Fruit fly (Drosophila melanogaster) whole organism, embryonic: Measurements from ENCODE around the gene PAPLA1.
A peak's percentile ranks its signal among the peaks of the same experiment; 100 is the strongest.

ENCODE experiments used
- Asciz ChIP-seq: fragments of 200-800 bp; sonication (Bioruptor generic); optimal IDR thresholded peaks from 2 replicates; lab custom pipeline; 2017; ENCODE audit warnings: missing biosample characterization, mild to moderate bottlenecking, missing genetic modification characterization, missing genetic modification reagents
- Atf-2 ChIP-seq: fragments of 200-800 bp; sonication (Bioruptor generic); optimal IDR thresholded peaks from 2 replicates; lab custom pipeline; 2016; ENCODE audit warnings: missing biosample characterization, missing genetic modification characterization
- B-H2 ChIP-seq: fragments of 200-800 bp; sonication (Bioruptor generic); optimal IDR thresholded peaks from 2 replicates; lab custom pipeline; 2018; ENCODE audit warnings: missing biosample characterization, mild to moderate bottlenecking, missing genetic modification characterization
- CG10274 ChIP-seq: fragments of 200-800 bp; sonication (Bioruptor generic); optimal IDR thresholded peaks from 3 replicates; lab custom pipeline; 2017; ENCODE audit warnings: missing biosample characterization, mild to moderate bottlenecking, missing genetic modification characterization
- CG10366 ChIP-seq: fragments of 200-800 bp; sonication (Bioruptor generic); IDR thresholded peaks from 2 replicates; pipeline ENCODE4 v1.3.6; 2022; ENCODE audit warnings: missing biosample characterization, missing genetic modification characterization
- CG11456 ChIP-seq: fragments of 200-800 bp; sonication (Bioruptor generic); IDR thresholded peaks from 3 replicates; pipeline ENCODE4 v1.3.6; 2022; ENCODE audit warnings: missing biosample characterization, missing genetic modification characterization
- CG12155 ChIP-seq: fragments of 200-800 bp; sonication (Bioruptor generic); optimal IDR thresholded peaks from 3 replicates; lab custom pipeline; 2016; ENCODE audit warnings: missing biosample characterization, missing genetic modification characterization
- CG13894 ChIP-seq: fragments of 200-800 bp; sonication (Bioruptor generic); optimal IDR thresholded peaks from 3 replicates; lab custom pipeline; 2018; ENCODE audit warnings: missing biosample characterization, mild to moderate bottlenecking, missing genetic modification characterization, moderate library complexity
- CG14441 ChIP-seq: fragments of 200-800 bp; sonication (Bioruptor generic); IDR thresholded peaks from 2 replicates; pipeline ENCODE4 v1.3.6; 2022; ENCODE audit warnings: missing biosample characterization, missing genetic modification characterization
- CG15601 ChIP-seq: fragments of 200-800 bp; sonication (Bioruptor generic); optimal IDR thresholded peaks from 3 replicates; lab custom pipeline; 2019; ENCODE audit warnings: missing biosample characterization, mild to moderate bottlenecking, missing genetic modification characterization, moderate library complexity
- CG16813 ChIP-seq: fragments of 200-800 bp; sonication (Bioruptor generic); IDR thresholded peaks from 3 replicates; pipeline ENCODE4 v1.3.6; 2022; ENCODE audit warnings: missing biosample characterization, missing genetic modification characterization; ENCODE audit not compliant: partially characterized antibody
- CG17328 ChIP-seq: fragments of 200-800 bp; sonication (Bioruptor generic); IDR thresholded peaks from 2 replicates; pipeline ENCODE4 v1.3.6; 2022; ENCODE audit warnings: missing biosample characterization, missing genetic modification characterization
- CG30431 ChIP-seq: fragments of 200-800 bp; sonication (Bioruptor generic); optimal IDR thresholded peaks from 2 replicates; lab custom pipeline; 2017; ENCODE audit warnings: missing biosample characterization, missing genetic modification characterization
- CG3065 ChIP-seq: fragments of 200-800 bp; sonication (Bioruptor generic); optimal IDR thresholded peaks from 2 replicates; lab custom pipeline; 2016; ENCODE audit warnings: missing biosample characterization, missing genetic modification characterization
- CG31388 ChIP-seq: fragments of 200-800 bp; sonication (Bioruptor generic); optimal IDR thresholded peaks from 2 replicates; lab custom pipeline; 2016; ENCODE audit warnings: missing biosample characterization, missing genetic modification characterization
- CG32772 ChIP-seq: fragments of 200-800 bp; sonication (Bioruptor generic); IDR thresholded peaks from 2 replicates; pipeline ENCODE4 v1.3.6; 2022; ENCODE audit warnings: missing biosample characterization, missing genetic modification characterization
- CG43689 ChIP-seq: fragments of 200-800 bp; sonication (Bioruptor generic); IDR thresholded peaks from 2 replicates; pipeline ENCODE4 v1.3.6; 2022; ENCODE audit warnings: missing biosample characterization, missing genetic modification characterization
- CG6272 ChIP-seq: fragments of 200-800 bp; sonication (Bioruptor generic); IDR thresholded peaks from 2 replicates; pipeline ENCODE4 v1.3.6; 2022; ENCODE audit warnings: missing biosample characterization, missing genetic modification characterization
- CG6765 ChIP-seq: fragments of 200-800 bp; sonication (Bioruptor generic); optimal IDR thresholded peaks from 3 replicates; lab custom pipeline; 2017; ENCODE audit warnings: missing biosample characterization, mild to moderate bottlenecking, missing genetic modification characterization
- CG7987 ChIP-seq: fragments of 200-800 bp; sonication (Bioruptor generic); optimal IDR thresholded peaks from 2 replicates; lab custom pipeline; 2018; ENCODE audit warnings: missing biosample characterization, mild to moderate bottlenecking, missing genetic modification characterization, moderate library complexity
- HLH4C ChIP-seq: fragments of 200-800 bp; sonication (Bioruptor generic); IDR thresholded peaks from 3 replicates; pipeline ENCODE4 v1.3.6; 2022; ENCODE audit warnings: missing biosample characterization, missing genetic modification characterization; ENCODE audit not compliant: partially characterized antibody
- Hmr ChIP-seq: fragments of 200-800 bp; sonication (Bioruptor generic); optimal IDR thresholded peaks from 3 replicates; lab custom pipeline; 2017; ENCODE audit warnings: mild to moderate bottlenecking, missing biosample characterization, missing genetic modification reagents, missing genetic modification characterization
- Neu2 ChIP-seq: fragments of 200-800 bp; sonication (Bioruptor generic); optimal IDR thresholded peaks from 3 replicates; lab custom pipeline; 2016; ENCODE audit warnings: missing biosample characterization, missing genetic modification characterization, borderline replicate concordance
- Nf-YC ChIP-seq: fragments of 200-800 bp; optimal IDR thresholded peaks from 3 replicates; lab custom pipeline; 2019; ENCODE audit warnings: missing biosample characterization, mild to moderate bottlenecking, missing genetic modification characterization, moderate library complexity
- Sox102F ChIP-seq: fragments of 200-800 bp; sonication (Bioruptor generic); optimal IDR thresholded peaks from 2 replicates; lab custom pipeline; 2018; ENCODE audit warnings: missing biosample characterization, mild to moderate bottlenecking, missing genetic modification characterization, moderate library complexity
- Spps ChIP-seq: fragments of 200-800 bp; sonication (Bioruptor generic); optimal IDR thresholded peaks from 2 replicates; lab custom pipeline; 2018; ENCODE audit warnings: missing biosample characterization, mild to moderate bottlenecking, missing genetic modification characterization
- Tbp ChIP-seq: fragments of >200 bp; optimal IDR thresholded peaks from 2 replicates; lab custom pipeline; 2018; ENCODE audit warnings: missing biosample characterization, missing genetic modification characterization
- Xbp1 ChIP-seq: fragments of 200-800 bp; sonication (Bioruptor generic); optimal IDR thresholded peaks from 3 replicates; lab custom pipeline; 2016; ENCODE audit warnings: missing biosample characterization, mild to moderate bottlenecking, missing genetic modification characterization
- dimm ChIP-seq: fragments of 200-800 bp; sonication (Bioruptor generic); IDR thresholded peaks from 2 replicates; pipeline ENCODE4 v1.3.6; 2022; ENCODE audit warnings: missing biosample characterization, missing genetic modification characterization
- disco-r ChIP-seq: fragments of 200-800 bp; sonication (Bioruptor generic); optimal IDR thresholded peaks from 2 replicates; lab custom pipeline; 2016; ENCODE audit warnings: missing biosample characterization, missing genetic modification characterization
- dm ChIP-seq: fragments of 200-800 bp; sonication (Bioruptor generic); optimal IDR thresholded peaks from 3 replicates; lab custom pipeline; 2016; ENCODE audit warnings: missing biosample characterization, missing genetic modification characterization
- eve ChIP-seq, 2 experiments: fragments of >200 bp; optimal IDR thresholded peaks; 2 replicates each; lab custom pipeline; 2017; ENCODE audit warnings: missing biosample characterization in 2 of 2, missing genetic modification characterization in 2 of 2
- fd96Cb ChIP-seq: fragments of 200-800 bp; sonication (Bioruptor generic); optimal IDR thresholded peaks from 2 replicates; lab custom pipeline; 2018; ENCODE audit warnings: missing biosample characterization, mild to moderate bottlenecking, missing genetic modification characterization, moderate library complexity
- fru ChIP-seq: fragments of >200 bp; optimal IDR thresholded peaks from 2 replicates; lab custom pipeline; 2017
- gcm ChIP-seq: fragments of 200-800 bp; sonication (Bioruptor generic); optimal IDR thresholded peaks from 2 replicates; lab custom pipeline; 2019; ENCODE audit warnings: missing biosample characterization, mild to moderate bottlenecking, missing genetic modification characterization, moderate library complexity
- gro ChIP-seq: fragments of 200-800 bp; sonication (Bioruptor generic); optimal IDR thresholded peaks from 2 replicates; lab custom pipeline; 2016; ENCODE audit warnings: missing biosample characterization, missing genetic modification characterization
- hbn ChIP-seq: fragments of 200-800 bp; sonication (Bioruptor generic); IDR thresholded peaks from 2 replicates; pipeline ENCODE4 v1.3.6; 2022; ENCODE audit warnings: missing biosample characterization, missing genetic modification characterization; ENCODE audit not compliant: partially characterized antibody
- her ChIP-seq: fragments of 200-800 bp; sonication (Bioruptor generic); optimal IDR thresholded peaks from 2 replicates; lab custom pipeline; 2016; ENCODE audit warnings: missing biosample characterization, missing genetic modification characterization
- jigr1 ChIP-seq: fragments of 200-800 bp; sonication (Bioruptor generic); IDR thresholded peaks from 3 replicates; pipeline ENCODE4 v1.3.6; 2022; ENCODE audit warnings: missing biosample characterization, missing genetic modification characterization
- jumu ChIP-seq: fragments of 200-800 bp; sonication (Bioruptor generic); optimal IDR thresholded peaks from 3 replicates; lab custom pipeline; 2016; ENCODE audit warnings: missing biosample characterization, missing genetic modification characterization
- lov ChIP-seq, 2 experiments: fragments of 200-800 bp in 1 of 2; fragments of >200 bp in 1 of 2; sonication (Bioruptor generic) in 1 of 2; IDR thresholded peaks in 1 of 2; optimal IDR thresholded peaks in 1 of 2; 2 replicates in 1 of 2; 3 replicates in 1 of 2; pipeline versions ENCODE4 v1.3.6 to Lab custom; 2017 to 2022; ENCODE audit warnings: missing biosample characterization in 1 of 2, missing genetic modification characterization in 1 of 2
- nerfin-2 ChIP-seq: fragments of 200-800 bp; sonication (Bioruptor generic); IDR thresholded peaks from 2 replicates; pipeline ENCODE4 v1.3.6; 2022; ENCODE audit warnings: missing biosample characterization, missing genetic modification characterization; ENCODE audit not compliant: partially characterized antibody
- nmo ChIP-seq: fragments of 200-800 bp; sonication (Bioruptor generic); optimal IDR thresholded peaks from 2 replicates; lab custom pipeline; 2018; ENCODE audit warnings: missing biosample characterization, mild to moderate bottlenecking, missing genetic modification characterization, moderate library complexity
- otp ChIP-seq: fragments of 200-800 bp; sonication (Bioruptor generic); IDR thresholded peaks from 3 replicates; pipeline ENCODE4, ENCODE4 v1.3.6; 2022; ENCODE audit warnings: missing biosample characterization, missing genetic modification characterization
- pita ChIP-seq: fragments of 200-800 bp; sonication (Bioruptor generic); optimal IDR thresholded peaks from 2 replicates; lab custom pipeline; 2017; ENCODE audit warnings: missing biosample characterization, mild to moderate bottlenecking, missing genetic modification characterization
- pnt ChIP-seq: fragments of 200-800 bp; sonication (Bioruptor generic); optimal IDR thresholded peaks from 3 replicates; lab custom pipeline; 2016; ENCODE audit warnings: missing biosample characterization, missing genetic modification characterization
- sisA ChIP-seq: fragments of 200-800 bp; sonication (Bioruptor generic); IDR thresholded peaks from 2 replicates; pipeline ENCODE4 v1.3.6; 2022; ENCODE audit warnings: missing biosample characterization, missing genetic modification characterization
- sob ChIP-seq: fragments of 200-800 bp; sonication (Bioruptor generic); IDR thresholded peaks from 2 replicates; pipeline ENCODE4 v1.3.6; 2022; ENCODE audit warnings: missing biosample characterization, missing genetic modification characterization
- stwl ChIP-seq: fragments of 200-800 bp; sonication (Bioruptor generic); optimal IDR thresholded peaks from 3 replicates; lab custom pipeline; 2018; ENCODE audit warnings: missing biosample characterization, mild to moderate bottlenecking, missing genetic modification characterization, moderate library complexity
- tll ChIP-seq, 2 experiments: fragments of 200-800 bp in 1 of 2; fragments of >200 bp in 1 of 2; sonication (Bioruptor generic) in 1 of 2; optimal IDR thresholded peaks; 2 replicates each; lab custom pipeline; 2017 to 2019; ENCODE audit warnings: missing biosample characterization in 2 of 2, missing genetic modification characterization in 2 of 2, mild to moderate bottlenecking in 1 of 2, moderate library complexity in 1 of 2

PAPLA1 gene

dm6 chr2L:8086736-8087467, 72.5 kb downstream of the PAPLA1 start (continued):
- no peak for TF ChIP-seq lov (optimal IDR thresholded peaks at IDR 0.05; lab: Kevin White, UChicago)
- no peak for TF ChIP-seq lov (GFP tag; IDR thresholded peaks at IDR 0.05; lab: Robert Waterston, UW)
- TF ChIP-seq Atf-2 (GFP tag; lab: Kevin White, UChicago) = no peak
- no peak for TF ChIP-seq jigr1
- no peak for TF ChIP-seq CG6272
- TF ChIP-seq gro = no peak
- TF ChIP-seq tll (GFP tag; optimal IDR thresholded peaks at IDR 0.05; lab: Kevin White, UChicago) = no peak
- no peak for TF ChIP-seq CG10274 (GFP tag; lab: Kevin White, UChicago)
- TF ChIP-seq dm (GFP tag; lab: Kevin White, UChicago) = no peak
- TF ChIP-seq sisA (GFP tag; lab: Robert Waterston, UW) = no peak
- TF ChIP-seq Neu2 (GFP tag; lab: Kevin White, UChicago) = no peak
- TF ChIP-seq CG30431 (GFP tag; lab: Kevin White, UChicago) = no peak
- no peak for TF ChIP-seq CG7987 (GFP tag; lab: Kevin White, UChicago)
- TF ChIP-seq hbn (GFP tag; lab: Robert Waterston, UW) = no peak
- no peak for TF ChIP-seq sob (GFP tag; lab: Robert Waterston, UW)
- TF ChIP-seq pita (GFP tag; lab: Kevin White, UChicago) = no peak
- TF ChIP-seq fru (lab: Kevin White, UChicago) = no peak
- TF ChIP-seq Asciz (GFP tag; lab: Kevin White, UChicago) = no peak
- TF ChIP-seq disco-r = no peak
- peak; percentile 47 for TF ChIP-seq Hmr
- TF ChIP-seq nerfin-2 (GFP tag; lab: Robert Waterston, UW) = no peak
- no peak for TF ChIP-seq fd96Cb (tag; lab: Kevin White, UChicago)
- no peak for TF ChIP-seq Sox102F (GFP tag; lab: Kevin White, UChicago)
- TF ChIP-seq CG12155 (GFP tag; lab: Kevin White, UChicago) = peak; percentile 19
- no peak for TF ChIP-seq nmo (GFP tag; lab: Kevin White, UChicago)
- no peak for TF ChIP-seq otp (GFP tag; lab: Robert Waterston, UW)
- no peak for TF ChIP-seq B-H2
- no peak for TF ChIP-seq CG10366 (GFP tag; lab: Robert Waterston, UW)
- no peak for TF ChIP-seq CG15601
- no peak for TF ChIP-seq Nf-YC (tag; lab: Kevin White, UChicago)
- TF ChIP-seq CG3065 = no peak
- TF ChIP-seq CG32772 = no peak
- peak; percentile 61 for TF ChIP-seq CG13894 (tag; lab: Kevin White, UChicago)
- no peak for TF ChIP-seq CG11456 (GFP tag; lab: Robert Waterston, UW)
- no peak for TF ChIP-seq gcm
- TF ChIP-seq stwl (tag; lab: Kevin White, UChicago) = no peak
- TF ChIP-seq Xbp1 (GFP tag; lab: Kevin White, UChicago) = no peak
- TF ChIP-seq CG6765 = no peak
- TF ChIP-seq CG17328 (GFP tag; lab: Robert Waterston, UW) = no peak
- TF ChIP-seq CG43689 (GFP tag; lab: Robert Waterston, UW) = no peak
- no peak for TF ChIP-seq HLH4C (GFP tag; lab: Robert Waterston, UW)
- no peak for TF ChIP-seq jumu
- no peak for TF ChIP-seq CG14441 (GFP tag; lab: Robert Waterston, UW)
- TF ChIP-seq Spps (tag; lab: Kevin White, UChicago) = no peak
- no peak for TF ChIP-seq CG16813 (GFP tag; lab: Robert Waterston, UW)
- TF ChIP-seq CG31388 (GFP tag; lab: Kevin White, UChicago) = no peak
- TF ChIP-seq dimm (GFP tag; lab: Robert Waterston, UW) = no peak
- TF ChIP-seq eve (GFP tag; optimal IDR thresholded peaks at IDR 0.05; lab: Kevin White, UChicago) = no peak
- no peak for TF ChIP-seq her (GFP tag; lab: Kevin White, UChicago)
- no peak for TF ChIP-seq pnt
- TF ChIP-seq Tbp (GFP tag; lab: Kevin White, UChicago) = no peak
